Fruit fly (Drosophila melanogaster) whole organism, embryonic: Measurements from ENCODE around the gene kek6.

Source experiments
- CG10462 ChIP-seq: fragments of 200-800 bp; sonication (Bioruptor generic); optimal IDR thresholded peaks from 2 replicates; lab custom pipeline; 2016; ENCODE audit warnings: missing biosample characterization, missing genetic modification characterization
- CG11398 ChIP-seq: fragments of 200-800 bp; sonication (Bioruptor generic); optimal IDR thresholded peaks from 2 replicates; lab custom pipeline; 2016; ENCODE audit warnings: missing biosample characterization, missing genetic modification characterization
- CG13296 ChIP-seq: fragments of 200-800 bp; sonication (Bioruptor generic); optimal IDR thresholded peaks from 3 replicates; lab custom pipeline; 2018; ENCODE audit warnings: missing biosample characterization, mild to moderate bottlenecking, missing genetic modification characterization
- CG14710 ChIP-seq: fragments of 200-800 bp; sonication (Bioruptor generic); optimal IDR thresholded peaks from 3 replicates; lab custom pipeline; 2019; ENCODE audit warnings: missing biosample characterization, mild to moderate bottlenecking, missing genetic modification characterization, moderate library complexity
- CG15269 ChIP-seq: fragments of 200-800 bp; sonication (Bioruptor generic); optimal IDR thresholded peaks from 2 replicates; lab custom pipeline; 2018; ENCODE audit warnings: missing biosample characterization, mild to moderate bottlenecking, missing genetic modification characterization, moderate library complexity
- CG1529 ChIP-seq: fragments of 200-800 bp; sonication (Bioruptor generic); optimal IDR thresholded peaks from 3 replicates; lab custom pipeline; 2018; ENCODE audit warnings: missing biosample characterization, missing genetic modification characterization
- CG15514 ChIP-seq: fragments of 200-800 bp; sonication (Bioruptor generic); optimal IDR thresholded peaks from 3 replicates; lab custom pipeline; 2017; ENCODE audit warnings: missing biosample characterization, missing genetic modification characterization, mild to moderate bottlenecking, moderate library complexity, missing genetic modification reagents
- CG1603 ChIP-seq: fragments of 200-800 bp; sonication (Bioruptor generic); optimal IDR thresholded peaks from 2 replicates; lab custom pipeline; 2019; ENCODE audit warnings: missing biosample characterization, mild to moderate bottlenecking, missing genetic modification characterization, moderate library complexity
- CG16863 ChIP-seq: fragments of 200-800 bp; sonication (Bioruptor generic); optimal IDR thresholded peaks from 3 replicates; lab custom pipeline; 2016; ENCODE audit warnings: missing biosample characterization, missing genetic modification characterization
- CG17361 ChIP-seq: fragments of 200-800 bp; sonication (Bioruptor generic); IDR thresholded peaks from 3 replicates; pipeline ENCODE4 v1.3.6; 2022; ENCODE audit warnings: missing biosample characterization, missing genetic modification characterization
- CG17568 ChIP-seq: fragments of 200-800 bp; sonication (Bioruptor generic); optimal IDR thresholded peaks from 2 replicates; lab custom pipeline; 2018; ENCODE audit warnings: missing biosample characterization, mild to moderate bottlenecking, missing genetic modification characterization, moderate library complexity
- CG2116 ChIP-seq: fragments of 200-800 bp; sonication (Bioruptor generic); optimal IDR thresholded peaks from 3 replicates; lab custom pipeline; 2018; ENCODE audit warnings: missing biosample characterization, mild to moderate bottlenecking, missing genetic modification characterization
- CG3065 ChIP-seq: fragments of 200-800 bp; sonication (Bioruptor generic); optimal IDR thresholded peaks from 2 replicates; lab custom pipeline; 2016; ENCODE audit warnings: missing biosample characterization, missing genetic modification characterization
- CG3726 ChIP-seq: fragments of 200-800 bp; sonication (Bioruptor generic); IDR thresholded peaks from 3 replicates; pipeline ENCODE4, ENCODE4 v1.3.6; 2022; ENCODE audit warnings: missing biosample characterization, missing genetic modification characterization
- CG4707 ChIP-seq: fragments of 200-800 bp; sonication (Bioruptor generic); optimal IDR thresholded peaks from 2 replicates; lab custom pipeline; 2018; ENCODE audit warnings: missing biosample characterization, mild to moderate bottlenecking, missing genetic modification characterization, moderate library complexity
- CG6272 ChIP-seq: fragments of 200-800 bp; sonication (Bioruptor generic); IDR thresholded peaks from 2 replicates; pipeline ENCODE4 v1.3.6; 2022; ENCODE audit warnings: missing biosample characterization, missing genetic modification characterization
- CG7372 ChIP-seq: fragments of 200-800 bp; sonication (Bioruptor generic); IDR thresholded peaks from 2 replicates; pipeline ENCODE4 v1.3.6; 2022; ENCODE audit warnings: missing biosample characterization, missing genetic modification characterization
- CG8765 ChIP-seq: fragments of 200-800 bp; sonication (Bioruptor generic); IDR thresholded peaks from 2 replicates; pipeline ENCODE4 v1.3.6; 2022; ENCODE audit warnings: missing biosample characterization, missing genetic modification characterization
- CG9727 ChIP-seq: fragments of 200-800 bp; sonication (Bioruptor generic); optimal IDR thresholded peaks from 3 replicates; lab custom pipeline; 2017; ENCODE audit warnings: missing biosample characterization, mild to moderate bottlenecking, missing genetic modification characterization
- CG9932 ChIP-seq: fragments of 200-800 bp; sonication (Bioruptor generic); IDR thresholded peaks from 2 replicates; pipeline ENCODE4 v1.3.6; 2022; ENCODE audit warnings: missing biosample characterization, missing genetic modification characterization
- D ChIP-seq, 2 experiments: fragments of 200-800 bp in 1 of 2; fragments of >200 bp in 1 of 2; sonication (Bioruptor generic) in 1 of 2; optimal IDR thresholded peaks; 2 replicates in 1 of 2; 3 replicates in 1 of 2; lab custom pipeline; 2017; ENCODE audit warnings: mild to moderate bottlenecking in 1 of 2, missing biosample characterization in 1 of 2, missing genetic modification characterization in 1 of 2, missing genetic modification reagents in 1 of 2
- Eip74EF ChIP-seq, 2 experiments: fragments of 200-800 bp in 1 of 2; fragments of >200 bp in 1 of 2; sonication (Bioruptor generic) in 1 of 2; optimal IDR thresholded peaks; 2 replicates each; lab custom pipeline; 2017 to 2019; ENCODE audit warnings: missing biosample characterization in 2 of 2, missing genetic modification characterization in 2 of 2, mild to moderate bottlenecking in 1 of 2, moderate library complexity in 1 of 2
- H2.0 ChIP-seq: fragments of 200-800 bp; sonication (Bioruptor generic); IDR thresholded peaks from 2 replicates; pipeline ENCODE4 v1.3.6; 2022; ENCODE audit warnings: missing biosample characterization, missing genetic modification characterization
- HLH4C ChIP-seq: fragments of 200-800 bp; sonication (Bioruptor generic); IDR thresholded peaks from 3 replicates; pipeline ENCODE4 v1.3.6; 2022; ENCODE audit warnings: missing biosample characterization, missing genetic modification characterization; ENCODE audit not compliant: partially characterized antibody
- Hsf ChIP-seq: fragments of 200-800 bp; sonication (Bioruptor generic); optimal IDR thresholded peaks from 3 replicates; lab custom pipeline; 2016; ENCODE audit warnings: missing biosample characterization, missing genetic modification characterization
- Kr ChIP-seq: fragments of 200-800 bp; sonication (Bioruptor generic); optimal IDR thresholded peaks from 2 replicates; lab custom pipeline; 2017; ENCODE audit warnings: missing biosample characterization, mild to moderate bottlenecking, missing genetic modification characterization
- Lhr ChIP-seq: fragments of 200-800 bp; sonication (Bioruptor generic); optimal IDR thresholded peaks from 3 replicates; lab custom pipeline; 2017; ENCODE audit warnings: mild to moderate bottlenecking, missing biosample characterization, missing genetic modification reagents, missing genetic modification characterization
- Med ChIP-seq: fragments of 200-800 bp; sonication (Bioruptor generic); peaks from one replicate; lab custom pipeline; 2016; ENCODE audit warnings: missing biosample characterization, missing genetic modification characterization, mild to moderate bottlenecking, inconsistent platforms, moderate library complexity
- Oli ChIP-seq: fragments of 200-800 bp; sonication (Bioruptor generic); optimal IDR thresholded peaks from 2 replicates; lab custom pipeline; 2018; ENCODE audit warnings: missing biosample characterization, mild to moderate bottlenecking, missing genetic modification characterization, moderate library complexity
- Ravus ChIP-seq: fragments of 200-800 bp; sonication (Bioruptor generic); IDR thresholded peaks from 2 replicates; pipeline ENCODE4 v1.3.6; 2022; ENCODE audit warnings: missing biosample characterization, missing genetic modification characterization
- Sox102F ChIP-seq: fragments of 200-800 bp; sonication (Bioruptor generic); optimal IDR thresholded peaks from 2 replicates; lab custom pipeline; 2018; ENCODE audit warnings: missing biosample characterization, mild to moderate bottlenecking, missing genetic modification characterization, moderate library complexity
- Stat92E ChIP-seq, 3 experiments: fragments of >200 bp in 2 of 3; fragments of 200-800 bp in 1 of 3; sonication (Bioruptor generic) in 1 of 3; optimal IDR thresholded peaks; 2 replicates each; lab custom pipeline; 2017 to 2019; ENCODE audit warnings: missing biosample characterization in 3 of 3, missing genetic modification characterization in 3 of 3, mild to moderate bottlenecking in 1 of 3, moderate library complexity in 1 of 3
- chinmo ChIP-seq: fragments of 200-800 bp; sonication (Bioruptor generic); IDR thresholded peaks from 4 replicates; pipeline ENCODE4 v1.3.6; 2022; ENCODE audit warnings: missing biosample characterization, missing genetic modification characterization; ENCODE audit not compliant: partially characterized antibody
- ci ChIP-seq: fragments of 200-800 bp; sonication (Bioruptor generic); IDR thresholded peaks from 3 replicates; pipeline ENCODE4 v1.3.6; 2022; ENCODE audit warnings: missing biosample characterization, missing genetic modification characterization
- danr ChIP-seq: fragments of 200-800 bp; sonication (Bioruptor generic); IDR thresholded peaks from 2 replicates; pipeline ENCODE4 v1.3.6; 2022; ENCODE audit warnings: missing biosample characterization, missing genetic modification characterization
- grau ChIP-seq: fragments of 200-800 bp; optimal IDR thresholded peaks from 3 replicates; lab custom pipeline; 2019; ENCODE audit warnings: missing biosample characterization, mild to moderate bottlenecking, missing genetic modification characterization, moderate library complexity
- grn ChIP-seq: fragments of 200-800 bp; sonication (Bioruptor generic); optimal IDR thresholded peaks from 3 replicates; lab custom pipeline; 2017; ENCODE audit warnings: missing biosample characterization, missing genetic modification characterization
- her ChIP-seq: fragments of 200-800 bp; sonication (Bioruptor generic); optimal IDR thresholded peaks from 2 replicates; lab custom pipeline; 2016; ENCODE audit warnings: missing biosample characterization, missing genetic modification characterization
- klu ChIP-seq: fragments of 200-800 bp; sonication (Bioruptor generic); IDR thresholded peaks from 2 replicates; pipeline ENCODE4 v1.3.6; 2022; ENCODE audit warnings: missing biosample characterization, missing genetic modification characterization
- nau ChIP-seq: fragments of 200-800 bp; sonication (Bioruptor generic); optimal IDR thresholded peaks from 3 replicates; lab custom pipeline; 2017; ENCODE audit warnings: missing biosample characterization, mild to moderate bottlenecking, missing genetic modification characterization, missing genetic modification reagents
- pan ChIP-seq, 4 experiments: fragments of >200 bp in 3 of 4; fragments of 200-800 bp in 1 of 4; sonication (Bioruptor generic) in 1 of 4; optimal IDR thresholded peaks in 3 of 4; IDR thresholded peaks in 1 of 4; 2 replicates each; pipeline versions ENCODE4 v1.3.6 to Lab custom; 2017 to 2022; ENCODE audit warnings: missing biosample characterization in 2 of 4, missing genetic modification characterization in 2 of 4, mixed read lengths in 1 of 4
- psq ChIP-seq: fragments of 200-800 bp; sonication (Bioruptor generic); optimal IDR thresholded peaks from 2 replicates; lab custom pipeline; 2017; ENCODE audit warnings: missing biosample characterization, missing genetic modification characterization
- seq ChIP-seq: fragments of 200-800 bp; sonication (Bioruptor generic); IDR thresholded peaks from 2 replicates; pipeline ENCODE4 v1.3.6; 2022; ENCODE audit warnings: missing biosample characterization, missing genetic modification characterization
- slp2 ChIP-seq: fragments of 200-800 bp; sonication (Bioruptor generic); optimal IDR thresholded peaks from 2 replicates; lab custom pipeline; 2016; ENCODE audit warnings: missing biosample characterization, missing genetic modification characterization
- sqz ChIP-seq: fragments of 200-800 bp; sonication (Bioruptor generic); optimal IDR thresholded peaks from 3 replicates; lab custom pipeline; 2018; ENCODE audit warnings: missing biosample characterization, mild to moderate bottlenecking, missing genetic modification characterization
- tap ChIP-seq: fragments of 200-800 bp; optimal IDR thresholded peaks from 3 replicates; lab custom pipeline; 2019; ENCODE audit warnings: missing biosample characterization, mild to moderate bottlenecking, missing genetic modification characterization, moderate library complexity
- tna ChIP-seq: fragments of 200-800 bp; sonication (Bioruptor generic); IDR thresholded peaks from 2 replicates; pipeline ENCODE4 v1.3.6; 2022; ENCODE audit warnings: missing biosample characterization, missing genetic modification characterization; ENCODE audit not compliant: partially characterized antibody
- ttk ChIP-seq: fragments of 200-800 bp; sonication (Bioruptor generic); IDR thresholded peaks from 2 replicates; pipeline ENCODE4 v2.1.2; 2022; ENCODE audit warnings: missing biosample characterization, missing genetic modification characterization
- zfh1 ChIP-seq: fragments of 200-800 bp; sonication (Bioruptor generic); IDR thresholded peaks from 3 replicates; pipeline ENCODE4 v1.3.6; 2022; ENCODE audit warnings: missing biosample characterization, missing genetic modification characterization

kek6 gene

dm6 chr3R:31712585-31712984 is 90.6 kb downstream of the kek6 start (continued):
- no peak for TF ChIP-seq Hsf (GFP tag; lab: Kevin White, UChicago)
- peak in 1 of 3 experiments; percentile 42 for TF ChIP-seq Stat92E (GFP tag; optimal IDR thresholded peaks at IDR 0.05; lab: Kevin White, UChicago)
- TF ChIP-seq CG9727 (GFP tag; lab: Kevin White, UChicago), result no peak
- TF ChIP-seq CG13296 (GFP tag; lab: Kevin White, UChicago), result no peak
- no peak for TF ChIP-seq sqz (GFP tag; lab: Kevin White, UChicago)
- TF ChIP-seq klu, result no peak
- no peak for TF ChIP-seq tap (tag; lab: Kevin White, UChicago)
- no peak for TF ChIP-seq pan (optimal IDR thresholded peaks at IDR 0.05; lab: Kevin White, UChicago)
- TF ChIP-seq pan (GFP tag; optimal IDR thresholded peaks at IDR 0.05 in 1 of 2, IDR thresholded peaks at IDR 0.05 in 1 of 2), result no peak
- no peak for TF ChIP-seq D (optimal IDR thresholded peaks at IDR 0.05; lab: Kevin White, UChicago)
- TF ChIP-seq D (GFP tag; optimal IDR thresholded peaks at IDR 0.05; lab: Kevin White, UChicago), result no peak
- peak; percentile 58 for TF ChIP-seq CG1603 (tag; lab: Kevin White, UChicago)
- no peak for TF ChIP-seq Oli (tag; lab: Kevin White, UChicago)
- no peak for TF ChIP-seq CG10462 (GFP tag; lab: Kevin White, UChicago)
- 0 out of 2 replicates have a peak, but pooled peaks have one; percentile 5 for TF ChIP-seq ttk (GFP tag; lab: Robert Waterston, UW)
- no peak for TF ChIP-seq CG3726 (GFP tag; lab: Robert Waterston, UW)
- no peak for TF ChIP-seq HLH4C (GFP tag; lab: Robert Waterston, UW)
- TF ChIP-seq CG2116 (GFP tag; lab: Kevin White, UChicago), result no peak
- TF ChIP-seq Sox102F (GFP tag; lab: Kevin White, UChicago), result peak; percentile 21
- TF ChIP-seq CG7372 (GFP tag; lab: Robert Waterston, UW), result no peak
- no peak for TF ChIP-seq Kr (GFP tag; lab: Kevin White, UChicago)
- TF ChIP-seq CG16863 (GFP tag; lab: Kevin White, UChicago), result no peak
- TF ChIP-seq grn (GFP tag; lab: Kevin White, UChicago), result peak; percentile 10
- TF ChIP-seq Med (GFP tag; lab: Kevin White, UChicago), result no peak
- TF ChIP-seq CG6272 (GFP tag; lab: Robert Waterston, UW), result no peak
- TF ChIP-seq CG3065 (GFP tag; lab: Kevin White, UChicago), result peak; percentile 64
- no peak for TF ChIP-seq CG4707 (GFP tag; lab: Kevin White, UChicago)
- no peak for TF ChIP-seq H2.0 (GFP tag; lab: Robert Waterston, UW)
- TF ChIP-seq CG1529 (GFP tag; lab: Kevin White, UChicago), result peak; percentile 21
- no peak for TF ChIP-seq nau
- no peak for TF ChIP-seq chinmo
- TF ChIP-seq Lhr (GFP tag; lab: Kevin White, UChicago), result no peak
- TF ChIP-seq tna (GFP tag; lab: Robert Waterston, UW), result no peak
- no peak for TF ChIP-seq Ravus (GFP tag; lab: Robert Waterston, UW)
- peak; percentile 38 for TF ChIP-seq CG14710 (tag; lab: Kevin White, UChicago)
- no peak for TF ChIP-seq CG8765 (GFP tag; lab: Robert Waterston, UW)
- no peak for TF ChIP-seq slp2 (GFP tag; lab: Kevin White, UChicago)
- no peak for TF ChIP-seq CG9932 (GFP tag; lab: Robert Waterston, UW)
- peak; percentile 16 for TF ChIP-seq grau
- no peak for TF ChIP-seq Eip74EF (GFP tag; optimal IDR thresholded peaks at IDR 0.05; lab: Kevin White, UChicago)
- TF ChIP-seq seq (GFP tag; lab: Robert Waterston, UW), result 0 out of 2 replicates have a peak, but pooled peaks have one; percentile 24
- TF ChIP-seq danr (GFP tag; lab: Robert Waterston, UW), result no peak
- no peak for TF ChIP-seq CG17568 (GFP tag; lab: Kevin White, UChicago)
- peak; percentile 53; the same call in 1 of the 3 replicates for TF ChIP-seq ci
- TF ChIP-seq CG17361, result peak; percentile 44; the same call in 1 of the 3 replicates
- TF ChIP-seq CG15269 (tag; lab: Kevin White, UChicago), result no peak
- no peak for TF ChIP-seq her (GFP tag; lab: Kevin White, UChicago)
- 0 out of 3 replicates have a peak, but pooled peaks have one; percentile 19 for TF ChIP-seq zfh1 (GFP tag; lab: Robert Waterston, UW)
- TF ChIP-seq psq (GFP tag; lab: Kevin White, UChicago), result no peak
- TF ChIP-seq CG11398 (GFP tag; lab: Kevin White, UChicago), result no peak
- no peak for TF ChIP-seq CG15514 (GFP tag; lab: Kevin White, UChicago)
